Fruit fly (Drosophila melanogaster) whole organism, embryonic: ENCODE measurements around the gene Lerp.

Source experiments
- CG11456 ChIP-seq: fragments of 200-800 bp; sonication (Bioruptor generic); IDR thresholded peaks from 3 replicates; pipeline ENCODE4 v1.3.6; 2022; ENCODE audit warnings: missing biosample characterization, missing genetic modification characterization
- CG12299 ChIP-seq: fragments of 200-800 bp; sonication (Bioruptor generic); optimal IDR thresholded peaks from 2 replicates; lab custom pipeline; 2018; ENCODE audit warnings: missing biosample characterization, mild to moderate bottlenecking, missing genetic modification characterization
- CG13287 ChIP-seq: fragments of 200-800 bp; sonication (Bioruptor generic); IDR thresholded peaks from 2 replicates; pipeline ENCODE4 v1.3.6; 2022; ENCODE audit warnings: missing biosample characterization, missing genetic modification characterization; ENCODE audit not compliant: partially characterized antibody
- CG15479 ChIP-seq: fragments of 200-800 bp; sonication (Bioruptor generic); optimal IDR thresholded peaks from 3 replicates; lab custom pipeline; 2019; ENCODE audit warnings: missing biosample characterization, mild to moderate bottlenecking, missing genetic modification characterization, moderate library complexity
- CG17385 ChIP-seq: fragments of 200-800 bp; sonication (Bioruptor generic); optimal IDR thresholded peaks from 3 replicates; lab custom pipeline; 2018; ENCODE audit warnings: missing biosample characterization, mild to moderate bottlenecking, missing genetic modification characterization
- CG18011 ChIP-seq: fragments of 200-800 bp; sonication (Bioruptor generic); optimal IDR thresholded peaks from 2 replicates; lab custom pipeline; 2017; ENCODE audit warnings: missing biosample characterization, missing genetic modification characterization, mild to moderate bottlenecking, moderate library complexity, missing genotype
- CG18599 ChIP-seq: fragments of 200-800 bp; sonication (Bioruptor generic); optimal IDR thresholded peaks from 3 replicates; lab custom pipeline; 2017; ENCODE audit warnings: missing biosample characterization, missing genetic modification characterization, mild to moderate bottlenecking, moderate library complexity, missing genetic modification reagents
- CG18619 ChIP-seq: fragments of 200-800 bp; sonication (Bioruptor generic); optimal IDR thresholded peaks from 3 replicates; lab custom pipeline; 2017; ENCODE audit warnings: missing biosample characterization, mild to moderate bottlenecking, missing genetic modification characterization
- CG4328 ChIP-seq: fragments of 200-800 bp; sonication (Bioruptor generic); optimal IDR thresholded peaks from 3 replicates; lab custom pipeline; 2017; ENCODE audit warnings: missing biosample characterization, missing genetic modification reagents, missing genetic modification characterization
- CG4424 ChIP-seq: fragments of 200-800 bp; sonication (Bioruptor generic); optimal IDR thresholded peaks from 3 replicates; lab custom pipeline; 2016; ENCODE audit warnings: missing biosample characterization, missing genetic modification characterization
- CG6254 ChIP-seq: fragments of 200-800 bp; sonication (Bioruptor generic); optimal IDR thresholded peaks from 3 replicates; lab custom pipeline; 2017; ENCODE audit warnings: mild to moderate bottlenecking, missing biosample characterization, missing genetic modification reagents, missing genetic modification characterization
- CG6813 ChIP-seq: fragments of 200-800 bp; sonication (Bioruptor generic); optimal IDR thresholded peaks from 2 replicates; lab custom pipeline; 2017; ENCODE audit warnings: missing biosample characterization, missing genetic modification characterization, mild to moderate bottlenecking, moderate library complexity, missing genetic modification reagents
- CG7271 ChIP-seq: fragments of 200-800 bp; sonication (Bioruptor generic); optimal IDR thresholded peaks from 2 replicates; lab custom pipeline; 2018; ENCODE audit warnings: missing biosample characterization, mild to moderate bottlenecking, missing genetic modification characterization, moderate library complexity
- CG7556 ChIP-seq: fragments of 200-800 bp; sonication (Bioruptor generic); optimal IDR thresholded peaks from 2 replicates; lab custom pipeline; 2017; ENCODE audit warnings: missing biosample characterization, mild to moderate bottlenecking, missing genetic modification characterization
- CG7839 ChIP-seq: fragments of 200-800 bp; sonication (Bioruptor generic); optimal IDR thresholded peaks from 3 replicates; lab custom pipeline; 2018; ENCODE audit warnings: missing biosample characterization, mild to moderate bottlenecking, missing genetic modification characterization, moderate library complexity
- CG9797 ChIP-seq: fragments of 200-800 bp; sonication (Bioruptor generic); optimal IDR thresholded peaks from 3 replicates; lab custom pipeline; 2018; ENCODE audit warnings: missing biosample characterization, mild to moderate bottlenecking, missing genetic modification characterization
- CrebB ChIP-seq: fragments of 200-800 bp; sonication (Bioruptor generic); optimal IDR thresholded peaks from 3 replicates; lab custom pipeline; 2018; ENCODE audit warnings: missing biosample characterization, mild to moderate bottlenecking, missing genetic modification characterization
- D19A ChIP-seq: fragments of 200-800 bp; optimal IDR thresholded peaks from 3 replicates; lab custom pipeline; 2019; ENCODE audit warnings: missing biosample characterization, mild to moderate bottlenecking, missing genetic modification characterization, moderate library complexity
- Drgx ChIP-seq: fragments of 200-800 bp; sonication (Bioruptor generic); IDR thresholded peaks from 2 replicates; pipeline ENCODE4 v1.3.6; 2022; ENCODE audit warnings: missing biosample characterization, missing genetic modification characterization
- GATAe ChIP-seq: fragments of 200-800 bp; sonication (Bioruptor generic); conservative IDR thresholded peaks from 2 replicates; pipeline ENCODE4 v1.3.6; 2022; ENCODE audit warnings: missing biosample characterization, missing genetic modification characterization
- Gsc ChIP-seq: fragments of 200-800 bp; sonication (Bioruptor generic); IDR thresholded peaks from 2 replicates; pipeline ENCODE4 v1.3.6; 2022; ENCODE audit warnings: missing biosample characterization, missing genetic modification characterization
- Myb ChIP-seq: fragments of 200-800 bp; sonication (Bioruptor generic); optimal IDR thresholded peaks from 2 replicates; lab custom pipeline; 2016; ENCODE audit warnings: missing biosample characterization, missing genetic modification characterization
- NC2β ChIP-seq: fragments of 200-800 bp; sonication (Bioruptor generic); optimal IDR thresholded peaks from 2 replicates; lab custom pipeline; 2016; ENCODE audit warnings: missing biosample characterization, missing genetic modification characterization
- Opbp ChIP-seq: fragments of 200-800 bp; sonication (Bioruptor generic); IDR thresholded peaks from 3 replicates; pipeline ENCODE4 v1.3.6; 2022; ENCODE audit warnings: missing biosample characterization, missing genetic modification characterization; ENCODE audit not compliant: partially characterized antibody
- Optix ChIP-seq: fragments of 200-800 bp; sonication (Bioruptor generic); IDR thresholded peaks from 3 replicates; pipeline ENCODE4 v1.3.6; 2022; ENCODE audit warnings: missing biosample characterization, missing genetic modification characterization
- Scr ChIP-seq: fragments of 200-800 bp; sonication (Bioruptor generic); IDR thresholded peaks from 2 replicates; pipeline ENCODE4 v1.3.6; 2022; ENCODE audit warnings: missing biosample characterization, missing genetic modification characterization; ENCODE audit not compliant: partially characterized antibody
- amos ChIP-seq: fragments of 200-800 bp; sonication (Bioruptor generic); IDR thresholded peaks from 2 replicates; pipeline ENCODE4 v1.3.6; 2022; ENCODE audit warnings: missing biosample characterization, missing genetic modification characterization; ENCODE audit not compliant: partially characterized antibody
- ap ChIP-seq: fragments of 200-800 bp; sonication (Bioruptor generic); IDR thresholded peaks from 2 replicates; pipeline ENCODE4 v1.3.6; 2022; ENCODE audit warnings: missing biosample characterization, missing genetic modification characterization
- bcd ChIP-seq: fragments of 200-800 bp; sonication (Bioruptor generic); optimal IDR thresholded peaks from 2 replicates; lab custom pipeline; 2017; ENCODE audit warnings: missing biosample characterization, mild to moderate bottlenecking, missing genetic modification characterization
- bowl ChIP-seq: fragments of 200-800 bp; sonication (Bioruptor generic); IDR thresholded peaks from 2 replicates; pipeline ENCODE4 v1.3.6; 2022; ENCODE audit warnings: missing biosample characterization, missing genetic modification characterization
- bsh ChIP-seq, 2 experiments: fragments of 200-800 bp; sonication (Bioruptor generic); optimal IDR thresholded peaks; 2 replicates each; lab custom pipeline; 2017 to 2018; ENCODE audit warnings: mild to moderate bottlenecking in 2 of 2, missing biosample characterization in 2 of 2, missing genetic modification characterization in 2 of 2, moderate library complexity in 1 of 2
- chif ChIP-seq, 2 experiments: fragments of 200-800 bp; sonication (Bioruptor generic); optimal IDR thresholded peaks; 3 replicates each; lab custom pipeline; 2016; ENCODE audit warnings: missing biosample characterization in 2 of 2, missing genetic modification characterization in 2 of 2
- da ChIP-seq: fragments of 200-800 bp; sonication (Bioruptor generic); optimal IDR thresholded peaks from 2 replicates; lab custom pipeline; 2016; ENCODE audit warnings: missing biosample characterization, missing genetic modification characterization
- dimm ChIP-seq: fragments of 200-800 bp; sonication (Bioruptor generic); IDR thresholded peaks from 2 replicates; pipeline ENCODE4 v1.3.6; 2022; ENCODE audit warnings: missing biosample characterization, missing genetic modification characterization
- fd96Cb ChIP-seq: fragments of 200-800 bp; sonication (Bioruptor generic); optimal IDR thresholded peaks from 2 replicates; lab custom pipeline; 2018; ENCODE audit warnings: missing biosample characterization, mild to moderate bottlenecking, missing genetic modification characterization, moderate library complexity
- h ChIP-seq: fragments of >200 bp; optimal IDR thresholded peaks from 2 replicates; lab custom pipeline; 2017
- hbn ChIP-seq: fragments of 200-800 bp; sonication (Bioruptor generic); IDR thresholded peaks from 2 replicates; pipeline ENCODE4 v1.3.6; 2022; ENCODE audit warnings: missing biosample characterization, missing genetic modification characterization; ENCODE audit not compliant: partially characterized antibody
- hkb ChIP-seq, 2 experiments: fragments of 200-800 bp in 1 of 2; fragments of >200 bp in 1 of 2; sonication (Bioruptor generic) in 1 of 2; IDR thresholded peaks in 1 of 2; optimal IDR thresholded peaks in 1 of 2; 2 replicates each; pipeline versions ENCODE4 v1.3.6 to Lab custom; 2017 to 2022; ENCODE audit warnings: missing biosample characterization in 1 of 2, missing genetic modification characterization in 1 of 2
- mld ChIP-seq: fragments of 200-800 bp; sonication (Bioruptor generic); IDR thresholded peaks from 3 replicates; pipeline ENCODE4 v1.3.6; 2022; ENCODE audit warnings: missing biosample characterization, missing genetic modification characterization; ENCODE audit not compliant: partially characterized antibody
- nerfin-2 ChIP-seq: fragments of 200-800 bp; sonication (Bioruptor generic); IDR thresholded peaks from 2 replicates; pipeline ENCODE4 v1.3.6; 2022; ENCODE audit warnings: missing biosample characterization, missing genetic modification characterization; ENCODE audit not compliant: partially characterized antibody
- pho ChIP-seq: fragments of 200-800 bp; sonication (Bioruptor generic); optimal IDR thresholded peaks from 2 replicates; lab custom pipeline; 2016; ENCODE audit warnings: missing biosample characterization, missing genetic modification characterization
- sisA ChIP-seq: fragments of 200-800 bp; sonication (Bioruptor generic); IDR thresholded peaks from 2 replicates; pipeline ENCODE4 v1.3.6; 2022; ENCODE audit warnings: missing biosample characterization, missing genetic modification characterization
- slbo ChIP-seq: fragments of 200-800 bp; sonication (Bioruptor generic); IDR thresholded peaks from 2 replicates; pipeline ENCODE4 v1.3.6; 2022; ENCODE audit warnings: missing biosample characterization, missing genetic modification characterization
- tap ChIP-seq: fragments of 200-800 bp; optimal IDR thresholded peaks from 3 replicates; lab custom pipeline; 2019; ENCODE audit warnings: missing biosample characterization, mild to moderate bottlenecking, missing genetic modification characterization, moderate library complexity
- tio ChIP-seq: fragments of 200-800 bp; sonication (Bioruptor generic); optimal IDR thresholded peaks from 2 replicates; lab custom pipeline; 2017; ENCODE audit warnings: missing biosample characterization, missing genetic modification characterization, inconsistent platforms
- ttk ChIP-seq: fragments of 200-800 bp; sonication (Bioruptor generic); IDR thresholded peaks from 2 replicates; pipeline ENCODE4 v2.1.2; 2022; ENCODE audit warnings: missing biosample characterization, missing genetic modification characterization
- vnd ChIP-seq: fragments of 200-800 bp; sonication (Bioruptor generic); IDR thresholded peaks from 3 replicates; pipeline ENCODE4 v1.3.6; 2022; ENCODE audit warnings: missing biosample characterization, missing genetic modification characterization; ENCODE audit not compliant: partially characterized antibody
- zen2 ChIP-seq: fragments of 200-800 bp; sonication (Bioruptor generic); IDR thresholded peaks from 3 replicates; pipeline ENCODE4 v1.3.6; 2022; ENCODE audit warnings: missing biosample characterization, missing genetic modification characterization; ENCODE audit not compliant: partially characterized antibody

Lerp gene

DNA sequence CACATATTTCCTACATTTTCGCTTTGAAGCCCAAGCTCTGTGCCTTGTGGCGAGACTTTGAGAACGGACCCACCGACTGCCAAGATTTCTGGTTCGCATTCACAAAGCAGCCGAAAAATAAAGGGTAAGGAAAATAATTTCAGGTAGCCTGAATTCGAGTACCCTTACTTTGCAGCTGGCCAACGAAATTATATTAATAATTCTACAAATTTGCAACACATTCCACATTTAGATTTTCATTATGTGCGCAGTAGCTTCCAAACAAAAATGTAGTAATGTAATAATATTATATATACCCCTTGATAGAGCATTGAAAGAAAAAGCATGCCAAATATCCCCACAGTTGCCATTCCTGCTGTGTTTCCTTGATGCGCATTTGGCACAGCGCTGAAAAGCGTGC is 16.5 kb downstream of the Lerp start (continued):
- TF ChIP-seq zen2 (no peak), CG6254 (GFP tag; lab: Kevin White, UChicago) (no peak), slbo (GFP tag; lab: Robert Waterston, UW) (peak; percentile 32; the same call in 1 of the 2 replicates), CG9797 (no peak), tap (tag; lab: Kevin White, UChicago) (no peak), CG11456 (GFP tag; lab: Robert Waterston, UW) (no peak), CG13287 (GFP tag; lab: Robert Waterston, UW) (no peak), CG7271 (tag; lab: Kevin White, UChicago) (no peak), ttk (GFP tag; lab: Robert Waterston, UW) (no peak), bowl (GFP tag; lab: Robert Waterston, UW) (no peak), CG15479 (no peak), CG4424 (no peak), NC2β (GFP tag; lab: Kevin White, UChicago) (no peak), vnd (GFP tag; lab: Robert Waterston, UW) (no peak), CG18599 (GFP tag; lab: Kevin White, UChicago) (peak; percentile 36), Optix (GFP tag; lab: Robert Waterston, UW) (no peak), hkb (optimal IDR thresholded peaks at IDR 0.05; lab: Kevin White, UChicago) (no peak), hkb (GFP tag; IDR thresholded peaks at IDR 0.05; lab: Robert Waterston, UW) (no peak), CG12299 (tag; lab: Kevin White, UChicago) (no peak), dimm (GFP tag; lab: Robert Waterston, UW) (no peak)
- TF ChIP-seq, all 482 proteins: peak for 10

DNA sequence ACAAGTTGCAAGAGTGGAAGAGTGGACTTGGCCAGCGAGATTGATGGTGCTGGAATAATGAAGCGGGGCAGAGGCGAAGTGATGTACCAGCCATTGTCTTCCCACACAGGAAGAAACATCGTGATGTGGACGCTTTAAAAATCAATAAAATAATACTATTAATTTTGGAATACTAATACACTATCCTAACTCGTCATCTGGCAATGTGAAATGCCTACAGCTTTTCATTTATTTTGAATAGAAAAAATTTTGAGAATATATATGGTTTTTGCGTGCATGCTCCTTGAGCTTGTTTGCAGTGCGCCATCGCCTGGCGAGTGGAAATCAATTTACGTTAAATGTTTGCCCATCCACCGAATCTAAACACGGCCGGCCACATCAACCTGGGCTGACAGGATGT is 31.1 kb downstream of the Lerp start:
- TF ChIP-seq Drgx (GFP tag; lab: Robert Waterston, UW) (peak; percentile 15; the same call in 1 of the 2 replicates), bsh (GFP tag; optimal IDR thresholded peaks at IDR 0.05; lab: Kevin White, UChicago) (peak in 1 of 2 experiments; percentile 37), D19A (no peak)

DNA sequence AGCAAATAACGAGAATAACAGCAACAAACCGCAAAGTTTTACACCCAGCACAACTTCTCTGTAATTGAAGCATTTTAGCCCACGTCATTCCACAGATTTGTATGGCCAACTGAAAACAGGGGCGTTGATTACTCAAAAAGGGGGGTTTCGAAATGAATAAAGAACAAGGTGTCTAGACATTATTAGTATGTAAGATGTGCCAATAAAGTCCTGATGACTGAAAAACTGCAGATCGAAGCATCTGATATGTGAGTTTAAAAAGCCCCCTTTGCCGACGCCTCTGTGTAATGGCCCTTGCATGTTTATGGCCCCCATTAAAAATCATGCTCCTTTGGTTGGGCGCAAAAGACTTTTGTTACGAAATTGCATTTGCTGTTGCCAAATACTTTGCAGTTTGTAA is 41.8 kb downstream of the Lerp start:
- TF ChIP-seq fd96Cb (tag; lab: Kevin White, UChicago): peak; percentile 25
- TF ChIP-seq CrebB: no peak
- TF ChIP-seq CG18011 (GFP tag; lab: Kevin White, UChicago): no peak
- TF ChIP-seq h: no peak
- TF ChIP-seq Scr: no peak
- TF ChIP-seq CG18619: no peak
- TF ChIP-seq Opbp (GFP tag; lab: Robert Waterston, UW): no peak
- TF ChIP-seq Gsc (GFP tag; lab: Robert Waterston, UW): no peak
- TF ChIP-seq Myb (GFP tag; lab: Kevin White, UChicago): peak; percentile 17
- no peak for TF ChIP-seq CG6813
- TF ChIP-seq pho (GFP tag; lab: Kevin White, UChicago): no peak
- no peak for TF ChIP-seq GATAe
- TF ChIP-seq CG7839 (tag; lab: Kevin White, UChicago): peak; percentile 53
- no peak for TF ChIP-seq sisA
- peak; percentile 12 for TF ChIP-seq tio (GFP tag; lab: Kevin White, UChicago)
- TF ChIP-seq amos (GFP tag; lab: Robert Waterston, UW): no peak
- peak; percentile 43 to 52 for TF ChIP-seq chif (GFP tag; optimal IDR thresholded peaks at IDR 0.05; lab: Kevin White, UChicago)
- no peak for TF ChIP-seq hbn (GFP tag; lab: Robert Waterston, UW)
- no peak for TF ChIP-seq nerfin-2 (GFP tag; lab: Robert Waterston, UW)
- no peak for TF ChIP-seq bcd (GFP tag; lab: Kevin White, UChicago)
- 0 out of 2 replicates have a peak, but pooled peaks have one; percentile 15 for TF ChIP-seq ap
- TF ChIP-seq da (GFP tag; lab: Kevin White, UChicago): no peak
- TF ChIP-seq CG7556 (GFP tag; lab: Kevin White, UChicago): no peak
- TF ChIP-seq mld: no peak
- TF ChIP-seq CG17385: peak; percentile 20
- no peak for TF ChIP-seq CG4328 (GFP tag; lab: Kevin White, UChicago)
